Worm (Caenorhabditis elegans) whole organism, L4 larva: ENCODE results near the gene C17H12.8.

Experiments used
- F26F4.8 ChIP-seq: fragments of 200-800 bp; sonication (Bioruptor generic); conservative IDR thresholded peaks from 2 replicates; pipeline ENCODE4 v1.3.6; 2022; ENCODE audit warnings: missing genetic modification characterization, missing compliant biosample characterization
- F37D6.2 ChIP-seq: sonication (generic microtip); optimal IDR thresholded peaks from 2 replicates; lab custom pipeline; 2016; ENCODE audit warnings: mild to moderate bottlenecking, missing genetic modification characterization, missing compliant biosample characterization
- F44E2.7 ChIP-seq: fragments of 200-800 bp; sonication (Bioruptor generic); IDR thresholded peaks from 2 replicates; pipeline ENCODE4 v2.1.2; 2022; ENCODE audit warnings: missing genetic modification characterization, missing compliant biosample characterization
- F49E8.2 ChIP-seq: sonication (generic microtip); optimal IDR thresholded peaks from 2 replicates; lab custom pipeline; 2016; ENCODE audit warnings: missing compliant biosample characterization, mild to moderate bottlenecking, missing genetic modification characterization, borderline replicate concordance
- T26A8.4 ChIP-seq: fragments of 200-800 bp; sonication (Bioruptor generic); IDR thresholded peaks from 2 replicates; pipeline ENCODE4 v1.3.6; 2022; ENCODE audit warnings: missing genetic modification characterization, missing compliant biosample characterization
- Y105C5A.15 ChIP-seq: fragments of 200-800 bp; sonication (Bioruptor generic); IDR thresholded peaks from 2 replicates; pipeline ENCODE4 v1.3.6; 2022; ENCODE audit warnings: missing genetic modification characterization, missing compliant biosample characterization
- Y48G9A.11 ChIP-seq: fragments of 200-800 bp; sonication (Bioruptor generic); IDR thresholded peaks from 2 replicates; pipeline ENCODE4 v1.3.6; 2022; ENCODE audit warnings: missing genetic modification reagents, missing genetic modification characterization, missing compliant biosample characterization
- ZK337.2 ChIP-seq: fragments of 200-800 bp; sonication (Bioruptor generic); IDR thresholded peaks from 2 replicates; pipeline ENCODE4 v1.3.6; 2022; ENCODE audit warnings: missing genetic modification reagents, missing genetic modification characterization, missing compliant biosample characterization
- aha-1 ChIP-seq: fragments of 150-350 bp; peaks from one replicate; lab custom pipeline; 2014; ENCODE audit warnings: missing biosample characterization, missing genetic modification characterization
- ama-1 ChIP-seq: fragments of 150-350 bp; optimal IDR thresholded peaks from 2 replicates; lab custom pipeline; 2014; ENCODE audit warnings: inconsistent platforms, mixed read lengths
- arid-1 ChIP-seq: fragments of 200-800 bp; sonication (Bioruptor generic); conservative IDR thresholded peaks from 2 replicates; pipeline ENCODE4 v1.3.6; 2022; ENCODE audit warnings: missing genetic modification reagents, missing genetic modification characterization, missing compliant biosample characterization
- ceh-32 ChIP-seq: sonication (generic microtip); optimal IDR thresholded peaks from 2 replicates; lab custom pipeline; 2016; ENCODE audit warnings: mild to moderate bottlenecking, missing genetic modification characterization, missing compliant biosample characterization; ENCODE audit not compliant: poor library complexity
- ceh-62 ChIP-seq: sonication (generic microtip); optimal IDR thresholded peaks from 2 replicates; lab custom pipeline; 2017; ENCODE audit warnings: missing biosample characterization, missing genetic modification characterization
- ces-1 ChIP-seq: fragments of 150-350 bp; sonication (generic microtip); optimal IDR thresholded peaks from 4 replicates; lab custom pipeline; 2014; ENCODE audit warnings: missing biosample characterization, missing genetic modification reagents, missing genetic modification characterization
- cey-2 ChIP-seq: sonication (generic microtip); optimal IDR thresholded peaks from 3 replicates; lab custom pipeline; 2017; ENCODE audit warnings: missing genetic modification characterization, mild to moderate bottlenecking, missing compliant biosample characterization, antibody characterized with exemption, borderline replicate concordance; ENCODE audit not compliant: insufficient read depth
- ctbp-1 ChIP-seq: fragments of 200-800 bp; sonication (Bioruptor generic); IDR thresholded peaks from 2 replicates; pipeline ENCODE4 v1.3.6; 2022; ENCODE audit warnings: missing genetic modification reagents, missing genetic modification characterization, missing compliant biosample characterization
- daf-8 ChIP-seq: fragments of 200-800 bp; sonication (Bioruptor generic); IDR thresholded peaks from 2 replicates; pipeline ENCODE4 v1.3.6; 2022; ENCODE audit warnings: missing genetic modification characterization, missing compliant biosample characterization
- dpl-1 ChIP-seq: fragments of 150-350 bp; optimal IDR thresholded peaks from 2 replicates; lab custom pipeline; 2014; ENCODE audit warnings: missing biosample characterization, missing genetic modification reagents, missing genetic modification characterization
- egl-27 ChIP-seq: sonication (generic microtip); optimal IDR thresholded peaks from 3 replicates; lab custom pipeline; 2017; ENCODE audit warnings: missing biosample characterization, missing genetic modification reagents, missing genetic modification characterization
- fkh-10 ChIP-seq: fragments of 150-350 bp; optimal IDR thresholded peaks from 2 replicates; lab custom pipeline; 2014; ENCODE audit warnings: missing biosample characterization, missing genetic modification reagents, missing genetic modification characterization
- hif-1 ChIP-seq, 2 experiments: sonication (generic microtip); optimal IDR thresholded peaks; 2 replicates each; lab custom pipeline; 2016 to 2017; ENCODE audit warnings: missing compliant biosample characterization in 2 of 2, missing genetic modification characterization in 2 of 2, missing genetic modification reagents in 2 of 2, missing genotype in 2 of 2, mild to moderate bottlenecking in 1 of 2
- hlh-30 ChIP-seq: sonication (generic microtip); optimal IDR thresholded peaks from 2 replicates; lab custom pipeline; 2017; ENCODE audit warnings: antibody characterized with exemption, mild to moderate bottlenecking, missing genetic modification characterization, missing compliant biosample characterization; ENCODE audit not compliant: insufficient read depth
- hmg-1.1 ChIP-seq: fragments of 200-800 bp; sonication (Bioruptor generic); IDR thresholded peaks from 2 replicates; pipeline ENCODE4 v1.3.6; 2022; ENCODE audit warnings: missing genetic modification reagents, missing genetic modification characterization, missing compliant biosample characterization
- lin-15B ChIP-seq: fragments of 150-350 bp; sonication (generic microtip); optimal IDR thresholded peaks from 3 replicates; lab custom pipeline; 2014; ENCODE audit warnings: missing biosample characterization, missing genetic modification characterization
- lin-29 ChIP-seq: fragments of 200-800 bp; sonication (Bioruptor generic); IDR thresholded peaks from 2 replicates; pipeline ENCODE4 v1.3.6; 2022; ENCODE audit warnings: missing genetic modification reagents, missing genetic modification characterization, missing compliant biosample characterization
- lsy-2 ChIP-seq, 2 experiments: fragments of 150-350 bp in 1 of 2; sonication (generic microtip) in 1 of 2; optimal IDR thresholded peaks; 2 replicates each; lab custom pipeline; 2014 to 2017; ENCODE audit warnings: missing biosample characterization in 2 of 2, missing genetic modification characterization in 2 of 2
- mdl-1 ChIP-seq, 2 experiments: fragments of 150-350 bp in 1 of 2; sonication (generic microtip) in 1 of 2; optimal IDR thresholded peaks; 2 replicates each; lab custom pipeline; 2014 to 2017; ENCODE audit warnings: missing biosample characterization in 2 of 2, missing genetic modification characterization in 2 of 2
- mep-1 ChIP-seq: fragments of 150-350 bp; sonication (generic microtip); optimal IDR thresholded peaks from 3 replicates; lab custom pipeline; 2014; ENCODE audit warnings: missing biosample characterization, missing genetic modification characterization
- nhr-11 ChIP-seq: fragments of 150-350 bp; optimal IDR thresholded peaks from 2 replicates; lab custom pipeline; 2014; ENCODE audit warnings: missing biosample characterization, missing genetic modification characterization
- nhr-111 ChIP-seq: fragments of 200-800 bp; sonication (Bioruptor generic); optimal IDR thresholded peaks from 2 replicates; lab custom pipeline; 2018; ENCODE audit warnings: mild to moderate bottlenecking, missing genetic modification characterization, missing compliant biosample characterization
- nhr-42 ChIP-seq: fragments of 200-800 bp; sonication (Bioruptor generic); IDR thresholded peaks from 2 replicates; pipeline ENCODE4 v1.3.6; 2022; ENCODE audit warnings: missing genetic modification characterization, missing compliant biosample characterization
- nhr-48 ChIP-seq: sonication (generic microtip); optimal IDR thresholded peaks from 2 replicates; lab custom pipeline; 2016; ENCODE audit warnings: mild to moderate bottlenecking, missing genetic modification characterization, missing compliant biosample characterization
- nhr-76 ChIP-seq: fragments of 150-350 bp; optimal IDR thresholded peaks from 2 replicates; lab custom pipeline; 2014; ENCODE audit warnings: missing biosample characterization, missing genetic modification characterization
- pqm-1 ChIP-seq: sonication (generic microtip); optimal IDR thresholded peaks from 2 replicates; lab custom pipeline; 2017; ENCODE audit warnings: missing biosample characterization, missing genetic modification characterization
- rbr-2 ChIP-seq: sonication (generic microtip); optimal IDR thresholded peaks from 2 replicates; lab custom pipeline; 2016; ENCODE audit warnings: missing genotype, missing genetic modification characterization, missing compliant biosample characterization
- sdz-12 ChIP-seq: fragments of 200-800 bp; sonication (Bioruptor generic); optimal IDR thresholded peaks from 2 replicates; lab custom pipeline; 2018; ENCODE audit warnings: mild to moderate bottlenecking, missing genetic modification characterization, missing compliant biosample characterization
- spr-3 ChIP-seq: fragments of 200-800 bp; sonication (Bioruptor generic); optimal IDR thresholded peaks from 2 replicates; lab custom pipeline; 2018; ENCODE audit warnings: mild to moderate bottlenecking, missing genetic modification characterization, missing compliant biosample characterization
- tag-97 ChIP-seq: fragments of 200-800 bp; sonication (Bioruptor generic); IDR thresholded peaks from 2 replicates; pipeline ENCODE4 v1.3.6; 2022; ENCODE audit warnings: missing genetic modification characterization, missing compliant biosample characterization
- unc-39 ChIP-seq: sonication (generic microtip); optimal IDR thresholded peaks from 2 replicates; lab custom pipeline; 2017; ENCODE audit warnings: missing biosample characterization, missing genetic modification characterization
- unc-62 ChIP-seq, 3 experiments: fragments of 150-350 bp in 1 of 3; sonication (generic microtip); optimal IDR thresholded peaks in 2 of 3; peaks in 1 of 3; 1 replicate in 1 of 3; 2 replicates in 2 of 3; lab custom pipeline; 2014 to 2017; ENCODE audit warnings: missing biosample characterization in 3 of 3, missing genetic modification characterization in 3 of 3, missing genetic modification reagents in 3 of 3, missing genotype in 1 of 3
- zip-2 ChIP-seq: fragments of 150-350 bp; optimal IDR thresholded peaks from 2 replicates; lab custom pipeline; 2014; ENCODE audit warnings: missing biosample characterization, missing genetic modification characterization
- ztf-11 ChIP-seq: fragments of 150-350 bp; optimal IDR thresholded peaks from 2 replicates; lab custom pipeline; 2014; ENCODE audit warnings: missing biosample characterization, missing genetic modification characterization

C17H12.8 gene

DNA sequence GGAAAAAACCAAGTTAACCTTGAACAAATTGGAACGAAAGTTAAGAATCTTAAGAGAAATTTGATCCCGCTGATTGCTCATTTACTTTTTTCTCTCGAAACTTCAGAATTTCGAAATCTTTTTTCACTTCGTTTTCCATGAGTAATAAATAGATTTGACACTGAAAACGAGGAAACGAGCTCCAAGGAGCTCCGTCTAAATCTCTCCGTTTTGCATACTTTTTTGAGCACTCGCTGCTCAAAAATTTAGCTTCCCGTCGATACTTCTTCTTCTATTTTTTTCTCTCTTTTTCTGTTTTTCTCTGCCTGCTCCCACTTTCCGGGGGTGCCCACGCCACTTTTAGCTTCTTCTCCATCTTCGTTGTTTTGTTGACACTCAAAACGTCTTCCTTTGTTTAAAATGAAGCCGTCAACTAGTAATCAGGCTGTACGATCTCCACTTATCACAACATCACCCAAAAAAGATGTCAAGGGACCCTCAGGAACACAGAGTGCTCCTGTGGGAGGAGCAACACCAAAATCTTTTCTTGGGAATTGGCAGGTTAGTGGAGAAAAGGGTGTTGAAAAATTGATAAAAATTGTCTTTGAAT is 11.9 kb upstream of the C17H12.8 start, which contains the start of gene C17H12.10:
Gene C17H12.10, plus strand, starts transcription at position 325 of the 589 bp plus-strand sequence.
- TF ChIP-seq unc-62 (GFP tag; optimal IDR thresholded peaks at IDR 0.05 in 1 of 2; lab: Kevin White, UChicago) (peak in 1 of 2 experiments; percentile 53), unc-62 (tag; optimal IDR thresholded peaks at IDR 0.05; lab: Kevin White, UChicago) (no peak), mep-1 (tag; lab: Kevin White, UChicago) (peak; percentile 46), rbr-2 (tag; lab: Kevin White, UChicago) (peak; percentile 44), ama-1 (lab: Kevin White, UChicago) (no peak), ces-1 (GFP tag; lab: Kevin White, UChicago) (peak; percentile 70), pqm-1 (no peak), ctbp-1 (0 out of 2 replicates have a peak, but pooled peaks have one; percentile 46), mdl-1 (tag; optimal IDR thresholded peaks at IDR 0.05; lab: Kevin White, UChicago) (peak in 1 of 2 experiments; percentile 2), fkh-10 (GFP tag; lab: Kevin White, UChicago) (peak; percentile 37), nhr-11 (tag; lab: Kevin White, UChicago) (peak; percentile 31), ceh-62 (tag; lab: Kevin White, UChicago) (no peak), aha-1 (tag; lab: Kevin White, UChicago) (peak; percentile 44)

DNA sequence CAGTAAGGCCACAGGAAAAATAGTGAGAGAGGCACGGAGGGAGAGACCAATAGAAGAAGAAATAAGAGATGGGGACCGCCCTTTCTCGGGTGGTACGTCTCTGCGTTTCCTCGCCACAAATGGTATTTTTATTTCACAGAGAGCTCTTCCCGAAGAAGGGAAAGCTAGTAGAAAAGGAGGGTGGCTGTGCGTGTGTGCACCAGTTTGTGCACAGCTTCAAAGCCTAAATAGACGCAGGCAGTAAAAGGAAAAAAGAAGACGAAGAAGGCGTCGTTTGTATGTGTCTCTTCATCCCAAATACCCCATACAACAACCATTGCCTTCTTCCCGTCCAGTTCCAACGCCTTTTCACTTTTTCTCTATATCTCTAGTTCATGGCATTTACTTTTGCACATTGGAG is 8.7 kb upstream of the C17H12.8 start:
- peak; percentile 85 for TF ChIP-seq fkh-10 (GFP tag; lab: Kevin White, UChicago)
- no peak for TF ChIP-seq nhr-42 (GFP tag; lab: Robert Waterston, UW)
- peak in 1 of 2 experiments; percentile 40 for TF ChIP-seq hif-1 (tag; optimal IDR thresholded peaks at IDR 0.05; lab: Kevin White, UChicago)
- no peak for TF ChIP-seq unc-62 (GFP tag; optimal IDR thresholded peaks at IDR 0.05 in 1 of 2; lab: Kevin White, UChicago)
- TF ChIP-seq unc-62 (tag; optimal IDR thresholded peaks at IDR 0.05; lab: Kevin White, UChicago): no peak
- TF ChIP-seq rbr-2 (tag; lab: Kevin White, UChicago): peak; percentile 72
- no peak for TF ChIP-seq cey-2 (tag; lab: Kevin White, UChicago)
- peak; percentile 71 for TF ChIP-seq mep-1 (tag; lab: Kevin White, UChicago)
- peak; percentile 36 for TF ChIP-seq hlh-30 (tag; lab: Kevin White, UChicago)
- TF ChIP-seq ztf-11 (tag; lab: Kevin White, UChicago): no peak
- no peak for TF ChIP-seq daf-8 (GFP tag; lab: Robert Waterston, UW)
- no peak for TF ChIP-seq arid-1 (GFP tag; lab: Robert Waterston, UW)
- TF ChIP-seq dpl-1 (GFP tag; lab: Kevin White, UChicago): no peak
- peak; percentile 60 for TF ChIP-seq F37D6.2 (tag; lab: Kevin White, UChicago)
- peak; percentile 69 for TF ChIP-seq ctbp-1
- 0 out of 2 replicates have a peak, but pooled peaks have one; percentile 16 for TF ChIP-seq ZK337.2 (GFP tag; lab: Robert Waterston, UW)
- no peak for TF ChIP-seq ceh-32 (tag; lab: Kevin White, UChicago)
- TF ChIP-seq F26F4.8 (GFP tag; lab: Robert Waterston, UW): 0 out of 2 replicates have a peak, but pooled peaks have one; percentile 16
- TF ChIP-seq F44E2.7 (GFP tag; lab: Robert Waterston, UW): no peak
- peak in 1 of 2 experiments; percentile 47 for TF ChIP-seq mdl-1 (tag; optimal IDR thresholded peaks at IDR 0.05; lab: Kevin White, UChicago)
- TF ChIP-seq lsy-2 (tag; optimal IDR thresholded peaks at IDR 0.05; lab: Kevin White, UChicago): peak; percentile 11 to 66
- TF ChIP-seq T26A8.4 (GFP tag; lab: Robert Waterston, UW): no peak
- peak; percentile 99 for TF ChIP-seq aha-1 (tag; lab: Kevin White, UChicago)
- no peak for TF ChIP-seq F49E8.2 (tag; lab: Kevin White, UChicago)
- TF ChIP-seq hmg-1.1 (GFP tag; lab: Robert Waterston, UW): peak; percentile 84
- no peak for TF ChIP-seq nhr-48 (tag; lab: Kevin White, UChicago)
- TF ChIP-seq, all 104 proteins: peak for 13

DNA sequence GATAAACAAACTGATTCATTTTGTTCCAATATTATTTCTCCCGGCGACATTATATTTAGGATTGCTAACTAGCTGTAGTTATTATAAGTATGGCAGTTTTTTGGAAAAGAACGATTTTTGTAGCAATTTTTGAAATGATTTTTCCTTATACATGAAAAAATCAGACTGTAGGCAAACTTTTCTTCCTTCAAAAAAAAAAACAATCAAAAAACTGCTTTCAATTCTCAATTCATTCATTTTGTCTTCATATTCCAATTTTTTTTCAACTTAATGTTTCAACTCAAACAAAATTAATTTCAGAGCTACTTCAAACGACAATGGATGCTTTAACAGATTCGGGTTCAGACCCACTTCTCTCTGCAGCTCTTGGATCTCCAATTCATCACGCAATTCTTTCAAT is 6.7 kb upstream of the C17H12.8 start, which contains the start of gene ceh-48:
Gene ceh-48, plus strand, starts transcription at position 301 of the 400 bp plus-strand sequence.
- no peak for TF ChIP-seq tag-97 (GFP tag; lab: Robert Waterston, UW)
- no peak for TF ChIP-seq spr-3 (GFP tag; lab: Kevin White, UChicago)
- no peak for TF ChIP-seq arid-1 (GFP tag; lab: Robert Waterston, UW)
- no peak for TF ChIP-seq egl-27 (tag; lab: Kevin White, UChicago)
- TF ChIP-seq sdz-12 (GFP tag; lab: Kevin White, UChicago): no peak
- no peak for TF ChIP-seq zip-2
- no peak for TF ChIP-seq lin-15B (tag; lab: Kevin White, UChicago)
- TF ChIP-seq nhr-111: no peak
- TF ChIP-seq fkh-10 (GFP tag; lab: Kevin White, UChicago): no peak
- no peak for TF ChIP-seq nhr-48 (tag; lab: Kevin White, UChicago)
- no peak for TF ChIP-seq nhr-76 (tag; lab: Kevin White, UChicago)
- TF ChIP-seq Y48G9A.11 (GFP tag; lab: Robert Waterston, UW): no peak
- no peak for TF ChIP-seq unc-39 (tag; lab: Kevin White, UChicago)
- TF ChIP-seq F49E8.2 (tag; lab: Kevin White, UChicago): no peak
- no peak for TF ChIP-seq Y105C5A.15 (GFP tag; lab: Robert Waterston, UW)
- TF ChIP-seq lin-29 (GFP tag; lab: Robert Waterston, UW): no peak
- TF ChIP-seq, all 104 proteins: peak for 0
